5 worm cellular contexts compared by ENCODE assay signal in the genomic region with DNA sequence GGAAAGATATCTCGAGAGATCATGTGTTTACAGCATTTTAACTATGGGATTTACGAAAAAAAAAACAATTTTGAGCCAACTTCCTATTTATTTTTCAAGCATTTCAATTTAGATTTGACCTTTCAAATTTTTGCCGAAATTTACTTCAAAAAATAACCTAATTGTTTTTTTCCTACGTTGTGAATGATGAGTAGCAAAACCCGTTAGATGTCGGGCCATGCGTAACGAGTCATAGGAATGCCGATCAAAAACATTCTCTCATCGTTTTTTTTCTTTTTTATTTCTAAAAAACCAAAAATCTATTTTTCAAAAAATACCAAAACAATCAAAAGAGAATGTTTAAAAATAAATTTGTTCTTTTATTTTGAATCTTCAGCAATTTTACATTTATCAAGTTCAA.
TF ChIP-seq lines count a peak whose summit lies in the region.

No protein-coding gene starts in this region.

TF ChIP-seq in whole organism, L1 larva, 84 proteins besides CTCF, POLR2A, EP300 and RAD21 (continues in another document):
- TF ChIP-seq unc-130 (tag; optimal IDR thresholded peaks at IDR 0.05; lab: Kevin White, UChicago) (no peak), elt-2 (tag; optimal IDR thresholded peaks at IDR 0.05; lab: Kevin White, UChicago) (peak; percentile 14), mab-9 (GFP tag; IDR thresholded peaks at IDR 0.05; lab: Robert Waterston, UW) (no peak), ces-1 (GFP tag; optimal IDR thresholded peaks at IDR 0.05; lab: Kevin White, UChicago) (no peak), nhr-28 (tag; optimal IDR thresholded peaks at IDR 0.05; lab: Kevin White, UChicago) (no peak), jun-1 (tag; optimal IDR thresholded peaks at IDR 0.05; lab: Kevin White, UChicago) (no peak), nhr-90 (tag; optimal IDR thresholded peaks at IDR 0.05; lab: Kevin White, UChicago; ENCODE audit: poor library complexity) (peak; percentile 43), ztf-4 (tag; optimal IDR thresholded peaks at IDR 0.05; lab: Kevin White, UChicago) (no peak), snpc-4 (tag; optimal IDR thresholded peaks at IDR 0.05; lab: Kevin White, UChicago) (peak; percentile 96), nhr-11 (tag; optimal IDR thresholded peaks at IDR 0.05; lab: Kevin White, UChicago) (no peak), Y116A8C.19 (tag; optimal IDR thresholded peaks at IDR 0.05; lab: Kevin White, UChicago; ENCODE audit: borderline replicate concordance) (no peak), nhr-85 (tag; lab: Kevin White, UChicago) (peak; percentile 73), efl-1 (optimal IDR thresholded peaks at IDR 0.05; lab: Kevin White, UChicago) (peak in 1 of 2 experiments; percentile 2), efl-1 (GFP tag; optimal IDR thresholded peaks at IDR 0.05 in 1 of 2; lab: Kevin White, UChicago) (no peak), lin-14 (GFP tag; optimal IDR thresholded peaks at IDR 0.05; lab: Kevin White, UChicago) (no peak), isw-1 (GFP tag; IDR thresholded peaks at IDR 0.05; lab: Robert Waterston, UW) (no peak), F16B12.6 (tag; optimal IDR thresholded peaks at IDR 0.05; lab: Kevin White, UChicago) (no peak), lir-3 (tag; optimal IDR thresholded peaks at IDR 0.05; lab: Kevin White, UChicago; ENCODE audit: poor library complexity) (no peak)

TF ChIP-seq in whole organism, L2 larva, 48 proteins besides CTCF, POLR2A, EP300 and RAD21:
- peak; percentile 93 for TF ChIP-seq snpc-4 (tag; optimal IDR thresholded peaks at IDR 0.05; lab: Kevin White, UChicago)
- TF ChIP-seq mab-5 (tag; optimal IDR thresholded peaks at IDR 0.05; lab: Kevin White, UChicago), result no peak

TF ChIP-seq in whole organism, L3 larva, 47 proteins besides CTCF, POLR2A, EP300 and RAD21:
- TF ChIP-seq ceh-9 (tag; optimal IDR thresholded peaks at IDR 0.05; lab: Kevin White, UChicago) (no peak), snpc-4 (tag; optimal IDR thresholded peaks at IDR 0.05; lab: Kevin White, UChicago) (peak; percentile 81)

TF ChIP-seq in whole organism, L4 larva, 104 proteins besides CTCF, POLR2A, EP300 and RAD21:
- no peak for TF ChIP-seq zfp-2 (tag; optimal IDR thresholded peaks at IDR 0.05; lab: Kevin White, UChicago)
- TF ChIP-seq aha-1 (tag; lab: Kevin White, UChicago), result no peak
- no peak for TF ChIP-seq hlh-11 (tag; optimal IDR thresholded peaks at IDR 0.05; lab: Kevin White, UChicago)
- peak; percentile 6 for TF ChIP-seq mes-2 (tag; optimal IDR thresholded peaks at IDR 0.05; lab: Kevin White, UChicago; ENCODE audit: poor library complexity, severe bottlenecking)
- TF ChIP-seq lin-39 (tag; optimal IDR thresholded peaks at IDR 0.05; lab: Kevin White, UChicago), result no peak
- TF ChIP-seq nhr-77 (tag; optimal IDR thresholded peaks at IDR 0.05; lab: Kevin White, UChicago), result no peak
- TF ChIP-seq attf-4 (tag; optimal IDR thresholded peaks at IDR 0.05; lab: Kevin White, UChicago), result no peak
- peak; percentile 73 for TF ChIP-seq snpc-4 (tag; optimal IDR thresholded peaks at IDR 0.05; lab: Kevin White, UChicago)
- TF ChIP-seq rbr-2 (tag; optimal IDR thresholded peaks at IDR 0.05; lab: Kevin White, UChicago), result no peak
- TF ChIP-seq T26A8.4 (GFP tag; IDR thresholded peaks at IDR 0.05; lab: Robert Waterston, UW), result no peak
- TF ChIP-seq Y75B8A.6 (GFP tag; IDR thresholded peaks at IDR 0.05; lab: Robert Waterston, UW), result no peak
- TF ChIP-seq lin-38 (GFP tag; IDR thresholded peaks at IDR 0.05; lab: Robert Waterston, UW), result no peak
- TF ChIP-seq daf-19 (GFP tag; conservative IDR thresholded peaks at IDR 0.05; lab: Robert Waterston, UW), result no peak

TF ChIP-seq in whole organism, young adult, 124 proteins besides CTCF, POLR2A, EP300 and RAD21:
- peak; percentile 86 for TF ChIP-seq snpc-1.1 (tag; optimal IDR thresholded peaks at IDR 0.05; lab: Kevin White, UChicago; ENCODE audit: insufficient read depth)
- TF ChIP-seq nhr-120 (GFP tag; IDR thresholded peaks at IDR 0.05; lab: Robert Waterston, UW), result no peak
- no peak for TF ChIP-seq T26A5.8 (tag; optimal IDR thresholded peaks at IDR 0.05; lab: Kevin White, UChicago)
- TF ChIP-seq pha-4 (tag; optimal IDR thresholded peaks at IDR 0.05; lab: Kevin White, UChicago), result no peak
- TF ChIP-seq hlh-26 (GFP tag; conservative IDR thresholded peaks at IDR 0.05; lab: Robert Waterston, UW), result no peak
- TF ChIP-seq ztf-25 (GFP tag; IDR thresholded peaks at IDR 0.05; lab: Robert Waterston, UW), result no peak
- TF ChIP-seq snpc-4 (GFP tag; optimal IDR thresholded peaks at IDR 0.05; lab: Kevin White, UChicago), result peak; percentile 46
- TF ChIP-seq snpc-4 (tag; optimal IDR thresholded peaks at IDR 0.05; lab: Kevin White, UChicago), result peak; percentile 12 to 88 (median 76)
- no peak for TF ChIP-seq mel-28 (tag; optimal IDR thresholded peaks at IDR 0.05; lab: Kevin White, UChicago; ENCODE audit: borderline replicate concordance)
- TF ChIP-seq repo-1 (tag; optimal IDR thresholded peaks at IDR 0.05; lab: Kevin White, UChicago), result no peak
- TF ChIP-seq K11D2.4 (GFP tag; IDR thresholded peaks at IDR 0.05; lab: Robert Waterston, UW), result no peak
- TF ChIP-seq F22D6.2 (tag; optimal IDR thresholded peaks at IDR 0.05; lab: Kevin White, UChicago), result no peak
- peak; percentile 4 for TF ChIP-seq snpc-3.4 (tag; optimal IDR thresholded peaks at IDR 0.05; lab: Kevin White, UChicago)
- TF ChIP-seq pbrm-1 (GFP tag; IDR thresholded peaks at IDR 0.05; lab: Robert Waterston, UW), result no peak
- no peak for TF ChIP-seq athp-1 (tag; optimal IDR thresholded peaks at IDR 0.05; lab: Kevin White, UChicago)
- TF ChIP-seq hmg-1.2 (GFP tag; IDR thresholded peaks at IDR 0.05; lab: Robert Waterston, UW), result peak; percentile 68
